Worm (Caenorhabditis elegans) whole organism, L4 larva: ENCODE results near the gene metl-1.

Source experiments
- R02D3.7 ChIP-seq: fragments of 150-350 bp; sonication (generic microtip); optimal IDR thresholded peaks from 3 replicates; lab custom pipeline; 2014; ENCODE audit warnings: missing biosample characterization, missing genetic modification characterization
- ama-1 ChIP-seq: fragments of 150-350 bp; optimal IDR thresholded peaks from 2 replicates; lab custom pipeline; 2014; ENCODE audit warnings: inconsistent platforms, mixed read lengths
- fos-1 ChIP-seq: fragments of 150-350 bp; optimal IDR thresholded peaks from 2 replicates; lab custom pipeline; 2014; ENCODE audit warnings: missing biosample characterization, missing genetic modification characterization
- hlh-30 ChIP-seq: sonication (generic microtip); optimal IDR thresholded peaks from 2 replicates; lab custom pipeline; 2017; ENCODE audit warnings: antibody characterized with exemption, mild to moderate bottlenecking, missing genetic modification characterization, missing compliant biosample characterization; ENCODE audit not compliant: insufficient read depth
- jun-1 ChIP-seq: fragments of 150-350 bp; optimal IDR thresholded peaks from 2 replicates; lab custom pipeline; 2014; ENCODE audit warnings: missing biosample characterization, missing genetic modification reagents, missing genetic modification characterization
- mep-1 ChIP-seq: fragments of 150-350 bp; sonication (generic microtip); optimal IDR thresholded peaks from 3 replicates; lab custom pipeline; 2014; ENCODE audit warnings: missing biosample characterization, missing genetic modification characterization
- pha-4 ChIP-seq, 2 experiments: fragments of 150-350 bp in 1 of 2; fragments of 200-800 bp in 1 of 2; sonication (Bioruptor generic) in 1 of 2; IDR thresholded peaks in 1 of 2; optimal IDR thresholded peaks in 1 of 2; 2 replicates each; pipeline versions ENCODE4 v1.3.6 to Lab custom; 2014 to 2022; ENCODE audit warnings: missing genetic modification characterization in 2 of 2, missing genetic modification reagents in 2 of 2, missing biosample characterization in 1 of 2, missing compliant biosample characterization in 1 of 2
- snpc-4 ChIP-seq: fragments of 150-350 bp; optimal IDR thresholded peaks from 2 replicates; lab custom pipeline; 2014; ENCODE audit warnings: missing biosample characterization, missing genetic modification characterization
- unc-130 ChIP-seq: sonication (generic microtip); optimal IDR thresholded peaks from 2 replicates; lab custom pipeline; 2016; ENCODE audit warnings: missing genetic modification reagents, missing genetic modification characterization, missing compliant biosample characterization
- unc-62 ChIP-seq, 3 experiments: fragments of 150-350 bp in 1 of 3; sonication (generic microtip); optimal IDR thresholded peaks in 2 of 3; peaks in 1 of 3; 1 replicate in 1 of 3; 2 replicates in 2 of 3; lab custom pipeline; 2014 to 2017; ENCODE audit warnings: missing biosample characterization in 3 of 3, missing genetic modification characterization in 3 of 3, missing genetic modification reagents in 3 of 3, missing genotype in 1 of 3

DNA sequence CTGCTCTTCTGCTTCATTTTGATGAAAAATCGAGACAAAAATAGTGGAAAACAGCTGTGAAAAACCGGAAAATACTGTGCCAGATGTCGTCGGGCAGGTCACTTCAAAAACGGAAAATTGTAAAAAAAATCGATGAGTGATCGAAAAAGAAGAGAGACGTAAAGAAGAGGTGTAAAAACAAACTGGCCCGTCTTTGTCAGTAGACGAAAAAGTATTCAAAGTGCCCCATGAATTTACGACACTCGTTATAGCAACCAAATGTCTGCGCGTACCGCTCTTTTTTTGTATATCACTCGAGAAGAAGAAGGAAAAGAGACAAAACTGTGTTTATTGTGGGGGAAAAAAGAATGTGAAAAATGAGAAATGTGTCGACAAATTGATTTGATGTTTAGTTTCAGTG is 11.8 kb upstream of the metl-1 start, which contains the start of gene twk-5:
- TF ChIP-seq fos-1 (tag; lab: Kevin White, UChicago) (no peak), ama-1 (lab: Kevin White, UChicago) (peak; percentile 73), hlh-30 (no peak), snpc-4 (tag; lab: Kevin White, UChicago) (no peak), pha-4 (GFP tag; IDR thresholded peaks at IDR 0.05; lab: Robert Waterston, UW) (no peak), pha-4 (tag; optimal IDR thresholded peaks at IDR 0.05; lab: Kevin White, UChicago) (no peak), mep-1 (no peak), jun-1 (no peak), unc-62 (GFP tag; optimal IDR thresholded peaks at IDR 0.05 in 1 of 2; lab: Kevin White, UChicago) (no peak), unc-62 (tag; optimal IDR thresholded peaks at IDR 0.05; lab: Kevin White, UChicago) (no peak), unc-130 (GFP tag; lab: Kevin White, UChicago) (no peak), R02D3.7 (no peak)
